Fruit fly (Drosophila melanogaster) ovary, adult (tissue): ENCODE results near the gene Rpn1.

Experiments used
- CG17801 ChIP-seq: fragments of 200-800 bp; optimal IDR thresholded peaks from 2 replicates; lab custom pipeline; 2019; ENCODE audit warnings: missing biosample characterization, mild to moderate bottlenecking, missing genetic modification characterization, moderate library complexity; ENCODE audit not compliant: partially characterized antibody

Gene Rpn1

dm6 chr3L:19955699-19956098 lies 40.8 kb downstream of the Rpn1 start, which contains the start of gene CG42263:
Gene CG42263, minus strand, starts transcription at chr3L:19955799.
- TF ChIP-seq CG17801 (GFP tag; lab: Kevin White, UChicago): no peak

dm6 chr3L:19961805-19962204 lies 47.0 kb downstream of the Rpn1 start:
- no peak for TF ChIP-seq CG17801 (GFP tag; lab: Kevin White, UChicago)
